Worm (Caenorhabditis elegans) whole organism, L3 larva: Measurements from ENCODE around the gene bgal-2.

ENCODE experiments used
- aly-2 ChIP-seq: fragments of 150-350 bp; optimal IDR thresholded peaks from 2 replicates; lab custom pipeline; 2014; ENCODE audit warnings: missing biosample characterization, missing genetic modification characterization
- ama-1 ChIP-seq: fragments of 150-350 bp; optimal IDR thresholded peaks from 2 replicates; lab custom pipeline; 2018
- ceh-82 ChIP-seq: fragments of 150-350 bp; optimal IDR thresholded peaks from 2 replicates; lab custom pipeline; 2014; ENCODE audit warnings: missing biosample characterization, missing genetic modification characterization
- lin-39 ChIP-seq: fragments of 150-350 bp; optimal IDR thresholded peaks from 2 replicates; lab custom pipeline; 2018; ENCODE audit warnings: missing biosample characterization, missing genetic modification reagents, missing genetic modification characterization
- mdl-1 ChIP-seq: fragments of 150-350 bp; optimal IDR thresholded peaks from 2 replicates; lab custom pipeline; 2014; ENCODE audit warnings: missing biosample characterization, missing genetic modification characterization
- nhr-11 ChIP-seq: fragments of 150-350 bp; optimal IDR thresholded peaks from 2 replicates; lab custom pipeline; 2014; ENCODE audit warnings: missing biosample characterization, missing genetic modification characterization
- nhr-12 ChIP-seq: fragments of 150-350 bp; optimal IDR thresholded peaks from 2 replicates; lab custom pipeline; 2014; ENCODE audit warnings: missing biosample characterization, missing genetic modification characterization
- nhr-237 ChIP-seq: fragments of 150-350 bp; optimal IDR thresholded peaks from 2 replicates; lab custom pipeline; 2014; ENCODE audit warnings: missing biosample characterization, missing genetic modification characterization
- sea-2 ChIP-seq: fragments of 150-350 bp; sonication (generic microtip); optimal IDR thresholded peaks from 4 replicates; lab custom pipeline; 2014; ENCODE audit warnings: missing biosample characterization, missing genetic modification reagents, missing genetic modification characterization
- ztf-11 ChIP-seq: fragments of 150-350 bp; optimal IDR thresholded peaks from 2 replicates; lab custom pipeline; 2014; ENCODE audit warnings: missing biosample characterization, missing genetic modification characterization

ce11 chrX:6743344-6743743, 40.9 kb upstream of the bgal-2 start:
- TF ChIP-seq aly-2 (tag; lab: Kevin White, UChicago) (no peak), nhr-12 (no peak), ztf-11 (no peak), nhr-11 (no peak), nhr-237 (tag; lab: Kevin White, UChicago) (no peak), ceh-82 (tag; lab: Kevin White, UChicago) (no peak), ama-1 (peak; percentile 91), mdl-1 (tag; lab: Kevin White, UChicago) (no peak), sea-2 (no peak), lin-39 (tag; lab: Kevin White, UChicago) (no peak)
